Worm (Caenorhabditis elegans) whole organism, late embryonic: ENCODE measurements around the gene spv-1.

Source experiments
- ama-1 ChIP-seq: fragments of 150-350 bp; optimal IDR thresholded peaks from 2 replicates; lab custom pipeline; 2014
- ceh-19 ChIP-seq: fragments of 200-800 bp; sonication (Bioruptor generic); optimal IDR thresholded peaks from 2 replicates; lab custom pipeline; 2018; ENCODE audit warnings: mild to moderate bottlenecking, missing genetic modification characterization, missing compliant biosample characterization
- elt-2 ChIP-seq: sonication (generic microtip); optimal IDR thresholded peaks from 2 replicates; lab custom pipeline; 2016; ENCODE audit warnings: missing genetic modification reagents, missing genetic modification characterization, missing compliant biosample characterization
- pqm-1 ChIP-seq: sonication (generic microtip); optimal IDR thresholded peaks from 2 replicates; lab custom pipeline; 2016; ENCODE audit warnings: missing genetic modification characterization, missing compliant biosample characterization

ce11 chrII:7892761-7893272 lies 35.7 kb downstream of the spv-1 start, which contains the start of gene ptc-1:
- TF ChIP-seq ama-1 (lab: Kevin White, UChicago) (no peak), pqm-1 (tag; lab: Kevin White, UChicago) (no peak), elt-2 (no peak), ceh-19 (GFP tag; lab: Kevin White, UChicago) (no peak)
